Worm (Caenorhabditis elegans) whole organism, late embryonic: ENCODE results near the gene H23N18.6.

Experiments used
- C38D4.7 ChIP-seq: fragments of 200-800 bp; sonication (Bioruptor generic); optimal IDR thresholded peaks from 2 replicates; lab custom pipeline; 2018; ENCODE audit warnings: mild to moderate bottlenecking, missing genetic modification characterization, moderate library complexity, missing compliant biosample characterization
- ceh-18 ChIP-seq: sonication (generic microtip); optimal IDR thresholded peaks from 2 replicates; lab custom pipeline; 2016; ENCODE audit warnings: missing genetic modification characterization, missing compliant biosample characterization
- ceh-30 ChIP-seq: fragments of 150-350 bp; optimal IDR thresholded peaks from 2 replicates; lab custom pipeline; 2014; ENCODE audit warnings: missing biosample characterization, missing genetic modification characterization
- ceh-48 ChIP-seq: sonication (generic microtip); optimal IDR thresholded peaks from 2 replicates; lab custom pipeline; 2016; ENCODE audit warnings: missing genetic modification characterization, inconsistent platforms, missing compliant biosample characterization
- pqm-1 ChIP-seq: sonication (generic microtip); optimal IDR thresholded peaks from 2 replicates; lab custom pipeline; 2016; ENCODE audit warnings: missing genetic modification characterization, missing compliant biosample characterization
- pros-1 ChIP-seq: fragments of 150-350 bp; optimal IDR thresholded peaks from 2 replicates; lab custom pipeline; 2014; ENCODE audit warnings: missing biosample characterization, missing genetic modification reagents, missing genetic modification characterization
- unc-86 ChIP-seq: sonication (generic microtip); optimal IDR thresholded peaks from 2 replicates; lab custom pipeline; 2016; ENCODE audit warnings: missing genetic modification characterization, missing compliant biosample characterization

ce11 chrV:4889477-4889876 lies 25.4 kb downstream of the H23N18.6 start, which contains the start of gene ugt-12:
- TF ChIP-seq ceh-18 (tag; lab: Kevin White, UChicago), result no peak
- TF ChIP-seq ceh-30 (tag; lab: Kevin White, UChicago), result no peak
- no peak for TF ChIP-seq unc-86 (tag; lab: Kevin White, UChicago)
- TF ChIP-seq C38D4.7, result no peak
- TF ChIP-seq pqm-1, result no peak
- no peak for TF ChIP-seq ceh-48
- no peak for TF ChIP-seq pros-1 (tag; lab: Kevin White, UChicago)
